Fruit fly (Drosophila melanogaster): ENCODE measurements around the gene CG31528.

Gene CG31528

DNA sequence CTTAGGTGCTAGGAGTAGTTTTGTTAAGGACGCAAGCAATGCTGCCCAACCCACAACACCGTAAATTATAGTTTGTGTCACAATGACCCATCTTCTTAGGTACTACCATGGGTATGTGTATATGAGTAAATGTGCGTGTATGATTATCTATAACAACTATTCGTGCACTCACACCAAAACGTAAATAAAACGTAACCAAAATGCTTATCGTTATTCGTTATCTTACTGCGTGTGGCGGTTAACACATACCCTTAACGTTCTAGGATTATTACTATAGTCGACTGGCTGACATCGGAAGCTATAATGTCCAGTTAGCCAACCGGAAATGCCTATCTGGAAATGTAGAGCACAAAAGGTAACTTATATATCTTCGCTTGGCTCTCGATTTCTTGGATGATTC is 28.8 kb downstream of the CG31528 start (continued):
- TF ChIP-seq unpg (GFP tag; optimal IDR thresholded peaks at IDR 0.05), result no peak
- no peak for TF ChIP-seq Dfd (GFP tag; optimal IDR thresholded peaks at IDR 0.05)
- TF ChIP-seq sima (GFP tag; optimal IDR thresholded peaks at IDR 0.05), result no peak

DNA sequence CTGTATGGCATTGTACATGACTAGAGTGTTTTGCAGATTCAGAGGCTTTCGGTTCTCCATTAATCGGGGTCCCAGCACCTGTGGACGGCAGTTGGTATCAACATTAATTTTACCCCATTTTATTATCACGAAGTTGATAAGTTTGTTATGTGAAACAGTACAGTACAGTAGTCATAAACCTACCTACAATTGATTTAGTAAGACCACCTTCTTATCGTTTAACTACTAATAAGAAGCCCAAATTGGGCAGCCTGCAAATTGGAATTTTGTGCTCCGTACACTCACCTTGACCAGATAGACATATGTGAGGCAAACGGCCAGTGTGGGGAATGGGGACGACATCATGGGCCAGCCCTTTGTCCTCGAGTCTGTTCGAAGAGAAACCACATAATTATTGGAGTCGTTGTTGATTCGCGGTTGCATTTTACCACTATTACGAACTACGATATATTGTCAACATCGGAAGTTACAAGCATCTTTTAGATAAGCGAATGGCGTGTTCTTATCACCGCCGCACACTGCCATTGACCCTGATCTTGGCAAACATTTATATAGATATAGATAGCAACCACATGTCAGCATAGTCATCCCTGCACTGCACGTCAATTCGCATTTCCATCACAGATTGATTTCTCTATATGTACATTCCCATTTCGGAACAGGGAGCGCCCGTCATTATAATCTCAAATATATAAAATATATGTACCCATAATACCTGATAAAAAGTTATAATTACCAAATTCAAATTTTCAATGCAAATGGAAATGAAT is 30.4 kb downstream of the CG31528 start:
- TF ChIP-seq cad (GFP tag; optimal IDR thresholded peaks at IDR 0.05) (no peak), CG9609 (GFP tag; optimal IDR thresholded peaks at IDR 0.05) (no peak), CG6254 (GFP tag; optimal IDR thresholded peaks at IDR 0.05) (no peak), CG2875 (GFP tag; optimal IDR thresholded peaks at IDR 0.05) (no peak), danr (GFP tag; IDR thresholded peaks at IDR 0.05) (no peak), run (tag; optimal IDR thresholded peaks at IDR 0.05) (no peak), CG30020 (tag; optimal IDR thresholded peaks at IDR 0.05) (no peak), Rx (GFP tag; IDR thresholded peaks at IDR 0.05) (no peak), CG11723 (GFP tag; optimal IDR thresholded peaks at IDR 0.05) (no peak), HLH54F (GFP tag; optimal IDR thresholded peaks at IDR 0.05) (no peak), Bgb (GFP tag; IDR thresholded peaks at IDR 0.05; ENCODE audit: partially characterized antibody) (no peak), CG13775 (GFP tag; optimal IDR thresholded peaks at IDR 0.05) (no peak), CG2129 (GFP tag; IDR thresholded peaks at IDR 0.05; ENCODE audit: partially characterized antibody) (no peak), CG17912 (GFP tag; optimal IDR thresholded peaks at IDR 0.05) (no peak), wdn (GFP tag; IDR thresholded peaks at IDR 0.05) (no peak), HmgZ (tag; optimal IDR thresholded peaks at IDR 0.05) (no peak), Med (GFP tag) (peak; percentile 33), CG4360 (GFP tag; IDR thresholded peaks at IDR 0.05) (no peak), Pdp1 (GFP tag; optimal IDR thresholded peaks at IDR 0.05) (peak in 1 of 2 experiments; percentile 39), onecut (GFP tag; IDR thresholded peaks at IDR 0.05) (no peak), CG14710 (tag; optimal IDR thresholded peaks at IDR 0.05) (no peak), Ada2b (GFP tag; IDR thresholded peaks at IDR 0.05) (no peak), MBD-R2 (GFP tag; IDR thresholded peaks at IDR 0.05) (no peak), CG14050 (GFP tag; IDR thresholded peaks at IDR 0.05) (no peak), exex (tag; optimal IDR thresholded peaks at IDR 0.05) (peak; percentile 83), jumu (GFP tag; optimal IDR thresholded peaks at IDR 0.05) (no peak), CG18011 (GFP tag; optimal IDR thresholded peaks at IDR 0.05) (no peak), lov (optimal IDR thresholded peaks at IDR 0.05) (no peak), lov (GFP tag; IDR thresholded peaks at IDR 0.05) (no peak), CG1602 (GFP tag; optimal IDR thresholded peaks at IDR 0.05) (no peak), CG14667 (GFP tag; IDR thresholded peaks at IDR 0.05) (no peak), CG11085 (GFP tag; IDR thresholded peaks at IDR 0.05) (no peak), MTF-1 (GFP tag; optimal IDR thresholded peaks at IDR 0.05; ENCODE audit: borderline replicate concordance) (no peak), corto (GFP tag; optimal IDR thresholded peaks at IDR 0.05) (no peak), sug (tag; optimal IDR thresholded peaks at IDR 0.05) (peak; percentile 43), sd (tag; optimal IDR thresholded peaks at IDR 0.05) (peak; percentile 39), CG5245 (GFP tag; optimal IDR thresholded peaks at IDR 0.05) (no peak), gcm (GFP tag; optimal IDR thresholded peaks at IDR 0.05) (no peak), nmo (GFP tag; optimal IDR thresholded peaks at IDR 0.05) (no peak), mirr (GFP tag; optimal IDR thresholded peaks at IDR 0.05) (peak; percentile 83), Gsc (GFP tag; IDR thresholded peaks at IDR 0.05) (no peak), klu (GFP tag; IDR thresholded peaks at IDR 0.05) (no peak), stwl (tag; optimal IDR thresholded peaks at IDR 0.05) (no peak), Hand (GFP tag; optimal IDR thresholded peaks at IDR 0.05) (no peak), CG9876 (GFP tag; optimal IDR thresholded peaks at IDR 0.05) (no peak), CG34376 (GFP tag; optimal IDR thresholded peaks at IDR 0.05) (peak; percentile 2)
